Fruit fly (Drosophila melanogaster): Measurements from ENCODE around the gene CG13117.

dm6 chr2L:9774980-9775628 lies 38.7 kb downstream of the CG13117 start, which contains the start of the genes ppk11 and ppk16:
- TF ChIP-seq h (optimal IDR thresholded peaks at IDR 0.05) (no peak), psq (optimal IDR thresholded peaks at IDR 0.05) (no peak), Sin3A (optimal IDR thresholded peaks at IDR 0.05) (no peak), ttk (optimal IDR thresholded peaks at IDR 0.05) (no peak), insv (optimal IDR thresholded peaks at IDR 0.05) (no peak), Myc (optimal IDR thresholded peaks at IDR 0.05) (no peak)
